Fruit fly (Drosophila melanogaster) whole organism: ENCODE measurements around the gene CG32454.

ENCODE experiments used
- CG8478 ChIP-seq: fragments of >200 bp; optimal IDR thresholded peaks from 2 replicates; lab custom pipeline; 2018; ENCODE audit warnings: inconsistent platforms
- EcR ChIP-seq, 2 experiments: fragments of >200 bp; optimal IDR thresholded peaks; 2 replicates each; lab custom pipeline; 2017; ENCODE audit warnings: missing biosample characterization in 2 of 2, missing genetic modification characterization in 2 of 2, missing genetic modification reagents in 2 of 2
- pan ChIP-seq: fragments of >200 bp; optimal IDR thresholded peaks from 2 replicates; lab custom pipeline; 2017
- psq ChIP-seq: fragments of >200 bp; optimal IDR thresholded peaks from 2 replicates; lab custom pipeline; 2017
- usp ChIP-seq: fragments of >200 bp; optimal IDR thresholded peaks from 2 replicates; lab custom pipeline; 2017; ENCODE audit warnings: missing biosample characterization, missing genetic modification characterization, mixed read lengths

- TF ChIP-seq EcR (GFP tag; optimal IDR thresholded peaks at IDR 0.05; lab: Kevin White, UChicago) (no peak), usp (GFP tag; lab: Kevin White, UChicago) (no peak), pan (lab: Kevin White, UChicago) (no peak), psq (no peak), CG8478 (lab: Kevin White, UChicago) (no peak)
Measured at dm6 chr3L:22695653-22696052, 33.9 kb upstream of the CG32454 start, which contains the start of gene CG14452.
